Fruit fly (Drosophila melanogaster): ENCODE results near the gene Nsf2.

Nsf2 gene

DNA sequence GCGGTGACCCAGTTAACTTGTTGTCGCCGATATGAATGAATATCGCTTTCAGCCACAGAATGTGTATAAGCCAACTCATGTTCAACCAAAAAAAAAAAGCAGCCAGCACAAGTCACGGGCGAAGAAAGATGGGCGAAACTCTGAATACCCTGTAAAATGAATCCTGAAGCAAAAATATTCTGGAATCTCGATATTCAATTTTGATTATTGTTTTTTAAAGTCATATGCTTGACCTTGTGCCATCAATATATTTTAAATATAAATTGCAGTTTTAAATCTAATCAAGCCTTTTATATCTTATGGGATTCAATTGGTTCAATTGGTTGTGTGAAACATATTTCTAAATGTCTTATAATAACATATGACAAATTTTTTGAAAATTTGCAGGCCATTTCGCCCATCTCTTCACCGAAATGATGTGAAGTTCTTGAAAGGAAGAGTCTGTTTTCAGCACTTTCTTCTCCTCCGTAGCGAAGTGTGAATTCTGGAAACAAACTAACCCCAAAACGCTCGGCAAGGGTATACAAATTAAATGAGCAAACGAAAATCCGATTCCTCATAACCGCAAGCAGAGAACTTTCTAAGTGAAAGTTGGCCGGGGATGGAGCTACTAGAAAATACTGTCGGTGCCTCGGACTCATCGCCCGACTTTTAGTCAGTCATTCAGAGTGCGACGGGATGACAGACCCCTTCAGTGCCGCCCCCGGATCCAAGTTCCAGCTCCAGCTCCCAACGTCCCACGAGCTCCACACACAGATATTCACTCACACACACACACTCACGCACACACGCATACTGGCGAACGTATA is 22.0 kb downstream of the Nsf2 start:
- TF ChIP-seq CG1620 (GFP tag; optimal IDR thresholded peaks at IDR 0.05): no peak
- no peak for TF ChIP-seq CG7045 (GFP tag; optimal IDR thresholded peaks at IDR 0.05)
- no peak for TF ChIP-seq bab1 (GFP tag; optimal IDR thresholded peaks at IDR 0.05)
- TF ChIP-seq Crg-1 (GFP tag; optimal IDR thresholded peaks at IDR 0.05): no peak
- TF ChIP-seq CG12768 (GFP tag; optimal IDR thresholded peaks at IDR 0.05): no peak
- TF ChIP-seq kay (GFP tag; ENCODE audit: borderline replicate concordance): peak; percentile 58

DNA sequence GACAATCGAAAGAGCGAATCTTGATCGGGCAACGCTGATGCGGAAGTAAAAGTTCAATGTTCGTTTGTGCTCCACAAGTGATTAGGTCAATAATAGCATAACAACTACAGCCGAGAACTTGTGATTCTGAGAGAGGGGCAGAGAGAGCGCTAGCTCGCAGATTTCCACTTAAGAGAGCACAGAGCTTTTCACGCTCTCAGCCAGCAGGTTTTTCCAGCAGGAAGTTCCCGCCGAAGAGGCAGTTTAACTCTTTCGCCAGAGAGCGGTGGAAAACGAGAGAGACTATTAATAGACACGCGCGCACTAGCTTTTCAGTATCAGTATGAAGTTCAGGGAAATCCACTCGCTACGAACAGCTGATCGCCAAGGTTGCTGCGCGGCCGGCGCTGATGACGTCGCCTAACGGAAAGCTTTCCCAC is 22.8 kb downstream of the Nsf2 start:
- TF ChIP-seq kay (GFP tag; ENCODE audit: borderline replicate concordance): peak; percentile 41
- no peak for TF ChIP-seq CG14711 (tag; optimal IDR thresholded peaks at IDR 0.05)
- TF ChIP-seq Hr96 (GFP tag; optimal IDR thresholded peaks at IDR 0.05): no peak
- TF ChIP-seq CG33017 (tag; optimal IDR thresholded peaks at IDR 0.05): peak; percentile 1

DNA sequence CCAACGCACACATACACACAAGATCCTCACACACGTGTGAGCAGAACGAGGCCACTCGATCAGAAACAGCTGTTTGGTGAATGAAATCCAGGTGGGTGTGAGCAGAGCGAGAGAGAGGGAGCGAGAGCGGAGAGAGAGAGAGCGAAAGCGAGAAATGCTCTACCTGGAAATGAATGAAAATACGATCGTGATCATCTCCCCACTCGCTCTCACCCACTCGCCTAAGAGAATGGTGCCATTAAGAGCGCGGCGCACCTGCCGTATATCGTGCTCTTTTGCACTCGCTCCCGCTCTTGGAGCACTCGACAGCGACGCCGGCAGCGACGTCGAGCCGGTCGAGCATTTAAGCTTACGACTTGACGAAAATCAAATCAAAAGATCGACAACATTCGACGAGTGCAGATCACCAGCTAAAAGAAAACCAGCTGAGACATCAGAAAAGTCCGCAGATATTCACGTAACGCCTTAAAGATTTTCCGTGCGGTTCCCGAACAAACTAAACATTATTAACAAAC is 25.0 kb downstream of the Nsf2 start, which contains the start of the genes tal-1A, tal-2A, tal-3A and tal-AA:
Gene tal-1A, plus strand, starts transcription at position 374 of the 515 bp plus-strand sequence.
Gene tal-2A, plus strand, starts transcription at position 374 of the 515 bp plus-strand sequence.
Gene tal-3A, plus strand, starts transcription at position 374 of the 515 bp plus-strand sequence.
Gene tal-AA, plus strand, starts transcription at position 374 of the 515 bp plus-strand sequence.
- no peak for TF ChIP-seq cnc (optimal IDR thresholded peaks at IDR 0.05)
- no peak for TF ChIP-seq CG14711 (tag; optimal IDR thresholded peaks at IDR 0.05)
- no peak for TF ChIP-seq toe (GFP tag; optimal IDR thresholded peaks at IDR 0.05)
- no peak for TF ChIP-seq CG7101 (tag; optimal IDR thresholded peaks at IDR 0.05)
- TF ChIP-seq CG11617 (GFP tag; optimal IDR thresholded peaks at IDR 0.05): no peak
- TF ChIP-seq bab1 (GFP tag; optimal IDR thresholded peaks at IDR 0.05): peak; percentile 36
- peak; percentile 45 for TF ChIP-seq Hr96 (GFP tag; optimal IDR thresholded peaks at IDR 0.05)
- peak; percentile 4 for TF ChIP-seq CG12768 (GFP tag; optimal IDR thresholded peaks at IDR 0.05)
- peak; percentile 9 for TF ChIP-seq Mnt (GFP tag; optimal IDR thresholded peaks at IDR 0.05)
- peak; percentile 79 for TF ChIP-seq tj (GFP tag; optimal IDR thresholded peaks at IDR 0.05)
- TF ChIP-seq pad (GFP tag; optimal IDR thresholded peaks at IDR 0.05): no peak
- no peak for TF ChIP-seq CG7045 (GFP tag; optimal IDR thresholded peaks at IDR 0.05)
- TF ChIP-seq Crg-1 (GFP tag; optimal IDR thresholded peaks at IDR 0.05): peak; percentile 36
- TF ChIP-seq Clk (GFP tag; optimal IDR thresholded peaks at IDR 0.05): no peak

DNA sequence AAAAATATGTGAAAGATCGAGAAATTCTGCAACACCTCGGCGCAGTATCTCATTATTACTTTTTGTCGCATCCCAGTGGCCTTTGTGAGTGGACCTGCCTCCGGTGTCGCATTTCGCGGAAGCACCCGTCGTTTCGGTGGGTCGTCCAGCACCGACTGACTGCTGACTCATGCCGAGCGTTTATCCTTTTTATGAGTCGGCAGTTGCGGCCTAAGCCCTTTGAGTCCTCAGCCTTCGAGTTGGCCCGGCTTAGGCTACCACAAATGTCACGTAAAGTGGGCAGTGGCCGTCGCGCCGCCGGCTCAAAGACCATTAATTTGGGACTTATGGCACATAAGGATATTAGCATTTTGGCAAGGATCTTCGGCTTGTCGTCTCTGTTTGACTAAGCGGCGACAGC is 26.1 kb downstream of the Nsf2 start:
- TF ChIP-seq CG7101 (tag; optimal IDR thresholded peaks at IDR 0.05) (no peak), Mnt (GFP tag; optimal IDR thresholded peaks at IDR 0.05) (no peak), toe (GFP tag; optimal IDR thresholded peaks at IDR 0.05) (no peak), cnc (optimal IDR thresholded peaks at IDR 0.05) (no peak), CG33017 (tag; optimal IDR thresholded peaks at IDR 0.05) (no peak), CG7045 (GFP tag; optimal IDR thresholded peaks at IDR 0.05) (no peak), ovo (GFP tag; optimal IDR thresholded peaks at IDR 0.05) (no peak), CG5204 (GFP tag; optimal IDR thresholded peaks at IDR 0.05) (no peak), Crg-1 (GFP tag; optimal IDR thresholded peaks at IDR 0.05) (no peak), CG11617 (GFP tag; optimal IDR thresholded peaks at IDR 0.05) (no peak), pad (GFP tag; optimal IDR thresholded peaks at IDR 0.05) (no peak), tj (GFP tag; optimal IDR thresholded peaks at IDR 0.05) (no peak), Clk (GFP tag; optimal IDR thresholded peaks at IDR 0.05) (no peak), bab1 (GFP tag; optimal IDR thresholded peaks at IDR 0.05) (no peak), CG14711 (tag; optimal IDR thresholded peaks at IDR 0.05) (no peak), cic (GFP tag; optimal IDR thresholded peaks at IDR 0.05) (no peak), CG1620 (GFP tag; optimal IDR thresholded peaks at IDR 0.05) (no peak), Hr96 (GFP tag; optimal IDR thresholded peaks at IDR 0.05) (no peak)

DNA sequence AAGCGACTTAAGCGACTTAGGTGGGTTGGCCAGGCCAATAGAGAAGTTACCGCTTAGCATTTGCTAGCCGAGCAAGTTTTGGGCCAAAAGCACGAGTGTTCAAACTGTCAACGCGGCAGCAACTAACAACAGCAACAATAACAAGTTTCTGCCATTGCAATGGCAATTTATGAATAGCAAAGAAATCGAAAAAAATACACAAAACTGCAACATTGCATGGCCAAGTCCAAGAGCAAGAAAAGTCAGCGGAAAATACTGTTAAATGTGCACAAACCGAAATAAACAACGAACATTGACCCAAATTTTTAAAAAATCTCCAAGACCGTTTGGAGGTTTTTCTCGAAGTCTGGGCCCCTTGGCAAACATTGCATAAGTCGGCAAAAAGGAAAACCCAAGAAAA is 27.5 kb downstream of the Nsf2 start:
- TF ChIP-seq CG1620 (GFP tag; optimal IDR thresholded peaks at IDR 0.05) (no peak), tj (GFP tag; optimal IDR thresholded peaks at IDR 0.05) (peak; percentile 91)

DNA sequence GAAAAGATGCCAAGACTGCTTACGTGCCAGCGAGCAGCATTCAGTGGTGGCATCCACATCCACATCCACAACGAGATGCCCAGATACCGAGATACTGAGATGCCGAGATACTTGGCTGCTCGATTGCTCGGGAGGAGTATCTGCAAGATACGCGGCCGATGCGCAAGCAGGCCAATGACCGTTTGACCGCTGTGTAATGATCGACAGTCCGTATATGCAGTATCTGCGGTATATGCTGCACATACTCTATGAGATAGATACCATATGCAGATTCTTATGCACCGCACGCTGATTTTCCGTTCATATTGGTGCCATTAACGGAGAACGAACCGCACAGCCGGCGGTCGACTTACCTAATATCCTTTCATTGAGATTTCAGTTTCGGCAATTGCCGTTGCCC is 28.5 kb downstream of the Nsf2 start:
- TF ChIP-seq CG5204 (GFP tag; optimal IDR thresholded peaks at IDR 0.05): no peak
- TF ChIP-seq Mnt (GFP tag; optimal IDR thresholded peaks at IDR 0.05): no peak
- no peak for TF ChIP-seq CG12768 (GFP tag; optimal IDR thresholded peaks at IDR 0.05)
- TF ChIP-seq kay (GFP tag; ENCODE audit: borderline replicate concordance): no peak
- TF ChIP-seq CG14711 (tag; optimal IDR thresholded peaks at IDR 0.05): no peak
- no peak for TF ChIP-seq CG11617 (GFP tag; optimal IDR thresholded peaks at IDR 0.05)
- TF ChIP-seq CG7101 (tag; optimal IDR thresholded peaks at IDR 0.05): no peak
- TF ChIP-seq pad (GFP tag; optimal IDR thresholded peaks at IDR 0.05): no peak
- TF ChIP-seq CG1620 (GFP tag; optimal IDR thresholded peaks at IDR 0.05): no peak
- TF ChIP-seq cic (GFP tag; optimal IDR thresholded peaks at IDR 0.05): no peak
- TF ChIP-seq Crg-1 (GFP tag; optimal IDR thresholded peaks at IDR 0.05): no peak
- no peak for TF ChIP-seq Clk (GFP tag; optimal IDR thresholded peaks at IDR 0.05)
- TF ChIP-seq cnc (optimal IDR thresholded peaks at IDR 0.05): no peak
- no peak for TF ChIP-seq CG7045 (GFP tag; optimal IDR thresholded peaks at IDR 0.05)
- TF ChIP-seq toe (GFP tag; optimal IDR thresholded peaks at IDR 0.05): no peak
- TF ChIP-seq tj (GFP tag; optimal IDR thresholded peaks at IDR 0.05): no peak

Measured in whole organism, adult.